Worm (Caenorhabditis elegans) whole organism, L4 larva: ENCODE results near the gene gop-2.

Experiments
- F10B5.3 ChIP-seq: sonication (generic microtip); optimal IDR thresholded peaks from 2 replicates; lab custom pipeline; 2016; ENCODE audit warnings: mild to moderate bottlenecking, missing genetic modification characterization, missing compliant biosample characterization
- F26F4.8 ChIP-seq: fragments of 200-800 bp; sonication (Bioruptor generic); conservative IDR thresholded peaks from 2 replicates; pipeline ENCODE4 v1.3.6; 2022; ENCODE audit warnings: missing genetic modification characterization, missing compliant biosample characterization
- R02D3.7 ChIP-seq: fragments of 150-350 bp; sonication (generic microtip); optimal IDR thresholded peaks from 3 replicates; lab custom pipeline; 2014; ENCODE audit warnings: missing biosample characterization, missing genetic modification characterization
- T20F7.1 ChIP-seq: fragments of 200-800 bp; sonication (Bioruptor generic); optimal IDR thresholded peaks from 2 replicates; lab custom pipeline; 2018; ENCODE audit warnings: mild to moderate bottlenecking, missing genetic modification characterization, missing compliant biosample characterization
- T26A8.4 ChIP-seq: fragments of 200-800 bp; sonication (Bioruptor generic); IDR thresholded peaks from 2 replicates; pipeline ENCODE4 v1.3.6; 2022; ENCODE audit warnings: missing genetic modification characterization, missing compliant biosample characterization
- Y105C5A.15 ChIP-seq: fragments of 200-800 bp; sonication (Bioruptor generic); IDR thresholded peaks from 2 replicates; pipeline ENCODE4 v1.3.6; 2022; ENCODE audit warnings: missing genetic modification characterization, missing compliant biosample characterization
- Y5F2A.4 ChIP-seq: fragments of 200-800 bp; sonication (Bioruptor generic); optimal IDR thresholded peaks from 2 replicates; lab custom pipeline; 2018; ENCODE audit warnings: mild to moderate bottlenecking, missing genetic modification characterization, missing compliant biosample characterization
- ZK337.2 ChIP-seq: fragments of 200-800 bp; sonication (Bioruptor generic); IDR thresholded peaks from 2 replicates; pipeline ENCODE4 v1.3.6; 2022; ENCODE audit warnings: missing genetic modification reagents, missing genetic modification characterization, missing compliant biosample characterization
- aly-2 ChIP-seq: sonication (generic microtip); optimal IDR thresholded peaks from 2 replicates; lab custom pipeline; 2018; ENCODE audit warnings: missing biosample characterization, missing genetic modification characterization
- ama-1 ChIP-seq: fragments of 150-350 bp; optimal IDR thresholded peaks from 2 replicates; lab custom pipeline; 2014; ENCODE audit warnings: inconsistent platforms, mixed read lengths
- arid-1 ChIP-seq: fragments of 200-800 bp; sonication (Bioruptor generic); conservative IDR thresholded peaks from 2 replicates; pipeline ENCODE4 v1.3.6; 2022; ENCODE audit warnings: missing genetic modification reagents, missing genetic modification characterization, missing compliant biosample characterization
- attf-4 ChIP-seq: sonication (generic microtip); optimal IDR thresholded peaks from 3 replicates; lab custom pipeline; 2017; ENCODE audit warnings: missing biosample characterization, missing genetic modification characterization
- ceh-28 ChIP-seq: fragments of 150-350 bp; optimal IDR thresholded peaks from 2 replicates; lab custom pipeline; 2014; ENCODE audit warnings: missing biosample characterization, missing genetic modification reagents, missing genetic modification characterization
- ceh-62 ChIP-seq: sonication (generic microtip); optimal IDR thresholded peaks from 2 replicates; lab custom pipeline; 2017; ENCODE audit warnings: missing biosample characterization, missing genetic modification characterization
- cey-2 ChIP-seq: sonication (generic microtip); optimal IDR thresholded peaks from 3 replicates; lab custom pipeline; 2017; ENCODE audit warnings: missing genetic modification characterization, mild to moderate bottlenecking, missing compliant biosample characterization, antibody characterized with exemption, borderline replicate concordance; ENCODE audit not compliant: insufficient read depth
- daf-19 ChIP-seq: fragments of 200-800 bp; sonication (Bioruptor generic); conservative IDR thresholded peaks from 2 replicates; pipeline ENCODE4 v1.3.6; 2022; ENCODE audit warnings: missing genetic modification characterization, missing compliant biosample characterization
- daf-8 ChIP-seq: fragments of 200-800 bp; sonication (Bioruptor generic); IDR thresholded peaks from 2 replicates; pipeline ENCODE4 v1.3.6; 2022; ENCODE audit warnings: missing genetic modification characterization, missing compliant biosample characterization
- dmd-6 ChIP-seq: fragments of 200-800 bp; sonication (Bioruptor generic); IDR thresholded peaks from 2 replicates; pipeline ENCODE4 v1.3.6; 2022; ENCODE audit warnings: missing genetic modification reagents, missing genetic modification characterization, missing compliant biosample characterization
- dmd-9 ChIP-seq: fragments of 200-800 bp; sonication (Bioruptor generic); IDR thresholded peaks from 2 replicates; pipeline ENCODE4 v1.3.6; 2022; ENCODE audit warnings: missing genetic modification reagents, missing genetic modification characterization, missing compliant biosample characterization
- egl-27 ChIP-seq: sonication (generic microtip); optimal IDR thresholded peaks from 3 replicates; lab custom pipeline; 2017; ENCODE audit warnings: missing biosample characterization, missing genetic modification reagents, missing genetic modification characterization
- hif-1 ChIP-seq, 2 experiments: sonication (generic microtip); optimal IDR thresholded peaks; 2 replicates each; lab custom pipeline; 2016 to 2017; ENCODE audit warnings: missing compliant biosample characterization in 2 of 2, missing genetic modification characterization in 2 of 2, missing genetic modification reagents in 2 of 2, missing genotype in 2 of 2, mild to moderate bottlenecking in 1 of 2
- hlh-11 ChIP-seq: fragments of 200-800 bp; sonication (Bioruptor generic); optimal IDR thresholded peaks from 2 replicates; lab custom pipeline; 2018; ENCODE audit warnings: mild to moderate bottlenecking, missing genetic modification characterization, missing compliant biosample characterization
- hlh-30 ChIP-seq: sonication (generic microtip); optimal IDR thresholded peaks from 2 replicates; lab custom pipeline; 2017; ENCODE audit warnings: antibody characterized with exemption, mild to moderate bottlenecking, missing genetic modification characterization, missing compliant biosample characterization; ENCODE audit not compliant: insufficient read depth
- hmg-1.1 ChIP-seq: fragments of 200-800 bp; sonication (Bioruptor generic); IDR thresholded peaks from 2 replicates; pipeline ENCODE4 v1.3.6; 2022; ENCODE audit warnings: missing genetic modification reagents, missing genetic modification characterization, missing compliant biosample characterization
- jun-1 ChIP-seq: fragments of 150-350 bp; optimal IDR thresholded peaks from 2 replicates; lab custom pipeline; 2014; ENCODE audit warnings: missing biosample characterization, missing genetic modification reagents, missing genetic modification characterization
- lim-7 ChIP-seq: fragments of 200-800 bp; sonication (Bioruptor generic); IDR thresholded peaks from 2 replicates; pipeline ENCODE4 v1.3.6; 2022; ENCODE audit warnings: missing genetic modification characterization, missing compliant biosample characterization
- lin-1 ChIP-seq: fragments of 200-800 bp; sonication (Bioruptor generic); IDR thresholded peaks from 2 replicates; pipeline ENCODE4 v1.3.6; 2022; ENCODE audit warnings: missing genetic modification reagents, missing genetic modification characterization, missing compliant biosample characterization
- lir-3 ChIP-seq: sonication (generic microtip); optimal IDR thresholded peaks from 2 replicates; lab custom pipeline; 2016; ENCODE audit warnings: mild to moderate bottlenecking, missing genetic modification characterization, missing compliant biosample characterization
- lsy-2 ChIP-seq, 2 experiments: fragments of 150-350 bp in 1 of 2; sonication (generic microtip) in 1 of 2; optimal IDR thresholded peaks; 2 replicates each; lab custom pipeline; 2014 to 2017; ENCODE audit warnings: missing biosample characterization in 2 of 2, missing genetic modification characterization in 2 of 2
- mes-2 ChIP-seq: sonication (generic microtip); optimal IDR thresholded peaks from 2 replicates; lab custom pipeline; 2016; ENCODE audit warnings: missing genotype, mild to moderate bottlenecking, missing genetic modification characterization, missing compliant biosample characterization; ENCODE audit not compliant: poor library complexity, severe bottlenecking
- nhr-11 ChIP-seq: fragments of 150-350 bp; optimal IDR thresholded peaks from 2 replicates; lab custom pipeline; 2014; ENCODE audit warnings: missing biosample characterization, missing genetic modification characterization
- nhr-28 ChIP-seq: fragments of 150-350 bp; optimal IDR thresholded peaks from 2 replicates; lab custom pipeline; 2014; ENCODE audit warnings: missing biosample characterization, missing genetic modification characterization
- nhr-41 ChIP-seq: fragments of 200-800 bp; sonication (Bioruptor generic); IDR thresholded peaks from 2 replicates; pipeline ENCODE4 v1.3.6; 2022; ENCODE audit warnings: missing genetic modification reagents, missing genetic modification characterization, missing compliant biosample characterization
- nhr-77 ChIP-seq: fragments of 150-350 bp; optimal IDR thresholded peaks from 2 replicates; lab custom pipeline; 2014; ENCODE audit warnings: missing biosample characterization, missing genetic modification characterization
- php-3 ChIP-seq: fragments of 200-800 bp; sonication (Bioruptor generic); IDR thresholded peaks from 2 replicates; pipeline ENCODE4 v1.3.6; 2022; ENCODE audit warnings: missing genetic modification reagents, missing genetic modification characterization, missing compliant biosample characterization
- rbr-2 ChIP-seq: sonication (generic microtip); optimal IDR thresholded peaks from 2 replicates; lab custom pipeline; 2016; ENCODE audit warnings: missing genotype, missing genetic modification characterization, missing compliant biosample characterization
- saeg-2 ChIP-seq: fragments of 200-800 bp; sonication (Bioruptor generic); IDR thresholded peaks from 2 replicates; pipeline ENCODE4 v1.3.6; 2022; ENCODE audit warnings: missing genetic modification reagents, missing genetic modification characterization, missing compliant biosample characterization
- sdz-12 ChIP-seq: fragments of 200-800 bp; sonication (Bioruptor generic); optimal IDR thresholded peaks from 2 replicates; lab custom pipeline; 2018; ENCODE audit warnings: mild to moderate bottlenecking, missing genetic modification characterization, missing compliant biosample characterization
- skn-1 ChIP-seq: fragments of 150-350 bp; optimal IDR thresholded peaks from 2 replicates; lab custom pipeline; 2014; ENCODE audit warnings: missing biosample characterization, missing genetic modification characterization
- snpc-1.2 ChIP-seq: fragments of 200-800 bp; sonication (Bioruptor generic); IDR thresholded peaks from 2 replicates; pipeline ENCODE4 v1.3.6; 2022; ENCODE audit warnings: missing genetic modification reagents, missing genetic modification characterization, missing compliant biosample characterization
- spr-1 ChIP-seq: sonication (generic microtip); optimal IDR thresholded peaks from 2 replicates; lab custom pipeline; 2016; ENCODE audit warnings: mild to moderate bottlenecking, missing genetic modification characterization, missing compliant biosample characterization
- unc-130 ChIP-seq: sonication (generic microtip); optimal IDR thresholded peaks from 2 replicates; lab custom pipeline; 2016; ENCODE audit warnings: missing genetic modification reagents, missing genetic modification characterization, missing compliant biosample characterization
- unc-39 ChIP-seq: sonication (generic microtip); optimal IDR thresholded peaks from 2 replicates; lab custom pipeline; 2017; ENCODE audit warnings: missing biosample characterization, missing genetic modification characterization
- unc-62 ChIP-seq, 3 experiments: fragments of 150-350 bp in 1 of 3; sonication (generic microtip); optimal IDR thresholded peaks in 2 of 3; peaks in 1 of 3; 1 replicate in 1 of 3; 2 replicates in 2 of 3; lab custom pipeline; 2014 to 2017; ENCODE audit warnings: missing biosample characterization in 3 of 3, missing genetic modification characterization in 3 of 3, missing genetic modification reagents in 3 of 3, missing genotype in 1 of 3
- vab-7 ChIP-seq: fragments of 200-800 bp; sonication (Bioruptor generic); IDR thresholded peaks from 2 replicates; pipeline ENCODE4 v1.3.6; 2022; ENCODE audit warnings: missing genetic modification reagents, missing genetic modification characterization, missing compliant biosample characterization
- zag-1 ChIP-seq: fragments of 150-350 bp; optimal IDR thresholded peaks from 2 replicates; lab custom pipeline; 2014; ENCODE audit warnings: missing biosample characterization, missing genetic modification characterization
- zfp-3 ChIP-seq: fragments of 200-800 bp; sonication (Bioruptor generic); conservative IDR thresholded peaks from 2 replicates; pipeline ENCODE4 v1.3.6; 2022; ENCODE audit warnings: missing genetic modification reagents, missing genetic modification characterization, missing compliant biosample characterization
- zip-11 ChIP-seq: fragments of 200-800 bp; sonication (Bioruptor generic); IDR thresholded peaks from 2 replicates; pipeline ENCODE4 v1.3.6; 2022; ENCODE audit warnings: missing genetic modification characterization, missing compliant biosample characterization
- zip-2 ChIP-seq: fragments of 150-350 bp; optimal IDR thresholded peaks from 2 replicates; lab custom pipeline; 2014; ENCODE audit warnings: missing biosample characterization, missing genetic modification characterization
- ztf-11 ChIP-seq: fragments of 150-350 bp; optimal IDR thresholded peaks from 2 replicates; lab custom pipeline; 2014; ENCODE audit warnings: missing biosample characterization, missing genetic modification characterization
- ztf-7 ChIP-seq: fragments of 150-350 bp; optimal IDR thresholded peaks from 2 replicates; lab custom pipeline; 2014; ENCODE audit warnings: missing biosample characterization, missing genetic modification characterization

The gop-2 gene

DNA sequence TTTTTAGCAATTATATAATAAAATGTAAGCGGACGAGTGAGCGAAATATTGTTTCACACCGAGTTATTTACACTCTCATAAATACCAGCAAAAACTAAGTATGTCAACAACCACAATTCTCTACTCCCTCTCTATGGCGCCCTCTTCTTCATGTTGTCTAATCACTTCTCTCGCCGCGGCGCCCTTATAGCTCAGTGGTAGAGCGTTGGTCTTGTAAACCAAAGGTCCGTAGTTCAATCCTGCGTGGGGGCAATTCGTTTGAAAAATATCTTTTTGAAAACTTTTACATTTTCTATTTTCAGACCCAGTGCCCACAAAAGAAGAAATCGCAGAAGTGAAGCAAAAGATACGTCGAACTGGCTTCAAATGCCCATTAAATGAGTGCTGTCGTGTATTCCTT, 46.9 kb downstream of the gop-2 start (continued):
- TF ChIP-seq cey-2 (no peak), rbr-2 (tag; lab: Kevin White, UChicago) (peak; percentile 69), zag-1 (tag; lab: Kevin White, UChicago) (no peak), ceh-62 (no peak), ZK337.2 (GFP tag; lab: Robert Waterston, UW) (peak; percentile 84), T26A8.4 (GFP tag; lab: Robert Waterston, UW) (peak; percentile 91), unc-39 (tag; lab: Kevin White, UChicago) (no peak), skn-1 (tag; lab: Kevin White, UChicago) (no peak), R02D3.7 (tag; lab: Kevin White, UChicago) (no peak), lin-1 (peak; percentile 84), Y105C5A.15 (peak; percentile 91), ama-1 (no peak), jun-1 (tag; lab: Kevin White, UChicago) (no peak), F26F4.8 (GFP tag; lab: Robert Waterston, UW) (peak; percentile 98), egl-27 (no peak), nhr-28 (tag; lab: Kevin White, UChicago) (no peak), lir-3 (tag; lab: Kevin White, UChicago) (peak; percentile 81), hlh-11 (no peak), unc-62 (GFP tag; optimal IDR thresholded peaks at IDR 0.05 in 1 of 2; lab: Kevin White, UChicago) (no peak), unc-62 (tag; optimal IDR thresholded peaks at IDR 0.05; lab: Kevin White, UChicago) (no peak), hmg-1.1 (GFP tag; lab: Robert Waterston, UW) (peak; percentile 92), nhr-41 (GFP tag; lab: Robert Waterston, UW) (peak; percentile 96), Y5F2A.4 (GFP tag; lab: Kevin White, UChicago) (peak; percentile 79), nhr-11 (peak; percentile 20), dmd-6 (peak; percentile 66), zfp-3 (0 out of 2 replicates have a peak, but pooled peaks have one; percentile 40), sdz-12 (GFP tag; lab: Kevin White, UChicago) (peak; percentile 92), ztf-11 (tag; lab: Kevin White, UChicago) (no peak), spr-1 (tag; lab: Kevin White, UChicago) (peak; percentile 69), F10B5.3 (peak; percentile 59), php-3 (GFP tag; lab: Robert Waterston, UW) (peak; percentile 75), zip-11 (GFP tag; lab: Robert Waterston, UW) (peak; percentile 85; the same call in 1 of the 2 replicates), attf-4 (tag; lab: Kevin White, UChicago) (no peak), T20F7.1 (GFP tag; lab: Kevin White, UChicago) (no peak), aly-2 (no peak), unc-130 (GFP tag; lab: Kevin White, UChicago) (peak; percentile 79), ceh-28 (no peak), daf-19 (peak; percentile 93), arid-1 (peak; percentile 95), hlh-30 (tag; lab: Kevin White, UChicago) (peak; percentile 49), ztf-7 (tag; lab: Kevin White, UChicago) (peak; percentile 63), snpc-1.2 (GFP tag; lab: Robert Waterston, UW) (peak; percentile 91), saeg-2 (GFP tag; lab: Robert Waterston, UW) (0 out of 2 replicates have a peak, but pooled peaks have one; percentile 72), lim-7 (GFP tag; lab: Robert Waterston, UW) (peak; percentile 99), hif-1 (tag; optimal IDR thresholded peaks at IDR 0.05; lab: Kevin White, UChicago) (peak; percentile 15 to 62), lsy-2 (tag; optimal IDR thresholded peaks at IDR 0.05; lab: Kevin White, UChicago) (peak in 1 of 2 experiments; percentile 72), dmd-9 (GFP tag; lab: Robert Waterston, UW) (peak; percentile 77), zip-2 (tag; lab: Kevin White, UChicago) (no peak), nhr-77 (tag; lab: Kevin White, UChicago) (peak; percentile 0), daf-8 (GFP tag; lab: Robert Waterston, UW) (0 out of 2 replicates have a peak, but pooled peaks have one; percentile 65), mes-2 (tag; lab: Kevin White, UChicago) (peak; percentile 81), vab-7 (GFP tag; lab: Robert Waterston, UW) (peak; percentile 89)
